Fruit fly (Drosophila melanogaster) whole organism, embryonic: ENCODE data around the gene CG7239.
A peak's percentile ranks its signal among the peaks of the same experiment; 100 is the strongest.

Experiments
- CG10209 ChIP-seq: fragments of 200-800 bp; sonication (Bioruptor generic); optimal IDR thresholded peaks from 3 replicates; lab custom pipeline; 2017; ENCODE audit warnings: missing biosample characterization, mild to moderate bottlenecking, missing genetic modification characterization, missing genetic modification reagents
- CG10274 ChIP-seq: fragments of 200-800 bp; sonication (Bioruptor generic); optimal IDR thresholded peaks from 3 replicates; lab custom pipeline; 2017; ENCODE audit warnings: missing biosample characterization, mild to moderate bottlenecking, missing genetic modification characterization
- CG10462 ChIP-seq: fragments of 200-800 bp; sonication (Bioruptor generic); optimal IDR thresholded peaks from 2 replicates; lab custom pipeline; 2016; ENCODE audit warnings: missing biosample characterization, missing genetic modification characterization
- CG11504 ChIP-seq: fragments of 200-800 bp; sonication (Bioruptor generic); optimal IDR thresholded peaks from 3 replicates; lab custom pipeline; 2019; ENCODE audit warnings: missing biosample characterization, mild to moderate bottlenecking, missing genetic modification characterization, moderate library complexity
- CG11695 ChIP-seq: fragments of 200-800 bp; sonication (Bioruptor generic); IDR thresholded peaks from 3 replicates; pipeline ENCODE4 v1.3.6; 2022; ENCODE audit warnings: missing biosample characterization, missing genetic modification characterization
- CG12236 ChIP-seq: fragments of 200-800 bp; sonication (Bioruptor generic); optimal IDR thresholded peaks from 2 replicates; lab custom pipeline; 2016; ENCODE audit warnings: missing biosample characterization, missing genetic modification characterization
- CG1233 ChIP-seq: fragments of 200-800 bp; sonication (Bioruptor generic); optimal IDR thresholded peaks from 4 replicates; lab custom pipeline; 2018; ENCODE audit warnings: missing biosample characterization, mild to moderate bottlenecking, missing genetic modification characterization
- CG12391 ChIP-seq: fragments of 200-800 bp; sonication (Bioruptor generic); optimal IDR thresholded peaks from 3 replicates; lab custom pipeline; 2018; ENCODE audit warnings: missing biosample characterization, mild to moderate bottlenecking, missing genetic modification characterization, moderate library complexity
- CG14667 ChIP-seq: fragments of 200-800 bp; sonication (Bioruptor generic); IDR thresholded peaks from 2 replicates; pipeline ENCODE4 v1.3.6; 2022; ENCODE audit warnings: missing biosample characterization, missing genetic modification characterization
- CG14860 ChIP-seq: fragments of 200-800 bp; sonication (Bioruptor generic); IDR thresholded peaks from 3 replicates; pipeline ENCODE4 v1.3.6; 2022; ENCODE audit warnings: missing biosample characterization, missing genetic modification characterization; ENCODE audit not compliant: partially characterized antibody
- CG16779 ChIP-seq: fragments of 200-800 bp; sonication (Bioruptor generic); IDR thresholded peaks from 2 replicates; pipeline ENCODE4 v1.3.6; 2022; ENCODE audit warnings: missing biosample characterization, missing genetic modification characterization
- CG17912 ChIP-seq: fragments of 200-800 bp; sonication (Bioruptor generic); optimal IDR thresholded peaks from 2 replicates; lab custom pipeline; 2018; ENCODE audit warnings: missing biosample characterization, mild to moderate bottlenecking, missing genetic modification characterization
- CG1832 ChIP-seq: fragments of 200-800 bp; sonication (Bioruptor generic); optimal IDR thresholded peaks from 2 replicates; lab custom pipeline; 2017; ENCODE audit warnings: missing biosample characterization, mild to moderate bottlenecking, missing genetic modification characterization, inconsistent platforms
- CG30020 ChIP-seq: fragments of 200-800 bp; optimal IDR thresholded peaks from 2 replicates; lab custom pipeline; 2019; ENCODE audit warnings: missing biosample characterization, mild to moderate bottlenecking, missing genetic modification characterization, moderate library complexity
- CG33213 ChIP-seq: fragments of 200-800 bp; sonication (Bioruptor generic); optimal IDR thresholded peaks from 3 replicates; lab custom pipeline; 2016; ENCODE audit warnings: missing biosample characterization, missing genetic modification characterization
- CG6854 ChIP-seq: fragments of 200-800 bp; sonication (Bioruptor generic); optimal IDR thresholded peaks from 3 replicates; lab custom pipeline; 2017; ENCODE audit warnings: missing biosample characterization, mild to moderate bottlenecking, missing genetic modification characterization
- CG8765 ChIP-seq: fragments of 200-800 bp; sonication (Bioruptor generic); IDR thresholded peaks from 2 replicates; pipeline ENCODE4 v1.3.6; 2022; ENCODE audit warnings: missing biosample characterization, missing genetic modification characterization
- CG9609 ChIP-seq: fragments of 200-800 bp; sonication (Bioruptor generic); optimal IDR thresholded peaks from 3 replicates; lab custom pipeline; 2016; ENCODE audit warnings: missing biosample characterization, missing genetic modification characterization
- CG9727 ChIP-seq: fragments of 200-800 bp; sonication (Bioruptor generic); optimal IDR thresholded peaks from 3 replicates; lab custom pipeline; 2017; ENCODE audit warnings: missing biosample characterization, mild to moderate bottlenecking, missing genetic modification characterization
- CHES-1-like ChIP-seq: fragments of 200-800 bp; sonication (Bioruptor generic); optimal IDR thresholded peaks from 2 replicates; lab custom pipeline; 2016; ENCODE audit warnings: missing biosample characterization, missing genetic modification characterization
- Dek ChIP-seq: fragments of 200-800 bp; sonication (Bioruptor generic); optimal IDR thresholded peaks from 3 replicates; lab custom pipeline; 2019; ENCODE audit warnings: missing biosample characterization, mild to moderate bottlenecking, missing genetic modification characterization, moderate library complexity
- H2.0 ChIP-seq: fragments of 200-800 bp; sonication (Bioruptor generic); IDR thresholded peaks from 2 replicates; pipeline ENCODE4 v1.3.6; 2022; ENCODE audit warnings: missing biosample characterization, missing genetic modification characterization
- Hmx ChIP-seq: fragments of 200-800 bp; sonication (Bioruptor generic); optimal IDR thresholded peaks from 2 replicates; lab custom pipeline; 2016; ENCODE audit warnings: missing biosample characterization, missing genetic modification characterization
- NK7.1 ChIP-seq: fragments of 200-800 bp; sonication (Bioruptor generic); optimal IDR thresholded peaks from 3 replicates; lab custom pipeline; 2016; ENCODE audit warnings: missing biosample characterization, missing genetic modification characterization
- Side ChIP-seq: fragments of 200-800 bp; sonication (Bioruptor generic); optimal IDR thresholded peaks from 2 replicates; lab custom pipeline; 2016; ENCODE audit warnings: missing biosample characterization, missing genetic modification characterization
- Sox100B ChIP-seq: fragments of 200-800 bp; sonication (Bioruptor generic); optimal IDR thresholded peaks from 3 replicates; lab custom pipeline; 2018; ENCODE audit warnings: missing biosample characterization, mild to moderate bottlenecking, missing genetic modification characterization
- TFAM ChIP-seq: fragments of 200-800 bp; sonication (Bioruptor generic); optimal IDR thresholded peaks from 2 replicates; lab custom pipeline; 2017; ENCODE audit warnings: missing biosample characterization, missing genetic modification characterization, inconsistent platforms
- Taf1 ChIP-seq: fragments of 200-800 bp; sonication (Bioruptor generic); IDR thresholded peaks from 2 replicates; pipeline ENCODE4 v1.3.6; 2022; ENCODE audit warnings: missing biosample characterization, missing genetic modification characterization
- Usf ChIP-seq: fragments of 200-800 bp; sonication (Bioruptor generic); optimal IDR thresholded peaks from 2 replicates; lab custom pipeline; 2017; ENCODE audit warnings: missing genotype, missing biosample characterization, missing genetic modification characterization
- Vsx1 ChIP-seq: fragments of 200-800 bp; sonication (Bioruptor generic); optimal IDR thresholded peaks from 2 replicates; lab custom pipeline; 2017; ENCODE audit warnings: missing biosample characterization, mild to moderate bottlenecking, missing genetic modification characterization, missing genetic modification reagents
- dm ChIP-seq: fragments of 200-800 bp; sonication (Bioruptor generic); optimal IDR thresholded peaks from 3 replicates; lab custom pipeline; 2016; ENCODE audit warnings: missing biosample characterization, missing genetic modification characterization
- eyg ChIP-seq: fragments of 200-800 bp; sonication (Bioruptor generic); optimal IDR thresholded peaks from 3 replicates; lab custom pipeline; 2016; ENCODE audit warnings: missing biosample characterization, missing genetic modification characterization
- fd102C ChIP-seq: fragments of 200-800 bp; sonication (Bioruptor generic); optimal IDR thresholded peaks from 2 replicates; lab custom pipeline; 2018; ENCODE audit warnings: missing biosample characterization, mild to moderate bottlenecking, missing genetic modification characterization, moderate library complexity
- grau ChIP-seq: fragments of 200-800 bp; optimal IDR thresholded peaks from 3 replicates; lab custom pipeline; 2019; ENCODE audit warnings: missing biosample characterization, mild to moderate bottlenecking, missing genetic modification characterization, moderate library complexity
- insv ChIP-seq, 2 experiments: fragments of 200-800 bp; sonication (Bioruptor generic); optimal IDR thresholded peaks; 3 replicates each; lab custom pipeline; 2016 to 2018; ENCODE audit warnings: missing biosample characterization in 2 of 2, missing genetic modification characterization in 2 of 2
- jigr1 ChIP-seq: fragments of 200-800 bp; sonication (Bioruptor generic); IDR thresholded peaks from 3 replicates; pipeline ENCODE4 v1.3.6; 2022; ENCODE audit warnings: missing biosample characterization, missing genetic modification characterization
- klu ChIP-seq: fragments of 200-800 bp; sonication (Bioruptor generic); IDR thresholded peaks from 2 replicates; pipeline ENCODE4 v1.3.6; 2022; ENCODE audit warnings: missing biosample characterization, missing genetic modification characterization
- knrl ChIP-seq: fragments of 200-800 bp; sonication (Bioruptor generic); IDR thresholded peaks from 3 replicates; pipeline ENCODE4 v1.3.6; 2022; ENCODE audit warnings: missing biosample characterization, missing genetic modification characterization; ENCODE audit not compliant: partially characterized antibody
- mld ChIP-seq: fragments of 200-800 bp; sonication (Bioruptor generic); IDR thresholded peaks from 3 replicates; pipeline ENCODE4 v1.3.6; 2022; ENCODE audit warnings: missing biosample characterization, missing genetic modification characterization; ENCODE audit not compliant: partially characterized antibody
- phol ChIP-seq: fragments of 200-800 bp; sonication (Bioruptor generic); optimal IDR thresholded peaks from 3 replicates; lab custom pipeline; 2018; ENCODE audit warnings: missing biosample characterization, mild to moderate bottlenecking, missing genetic modification characterization, moderate library complexity
- repo ChIP-seq: fragments of 200-800 bp; sonication (Bioruptor generic); optimal IDR thresholded peaks from 2 replicates; lab custom pipeline; 2016; ENCODE audit warnings: missing biosample characterization, missing genetic modification characterization
- ro ChIP-seq: fragments of 200-800 bp; sonication (Bioruptor generic); IDR thresholded peaks from 2 replicates; pipeline ENCODE4 v1.3.6; 2022; ENCODE audit warnings: missing biosample characterization, missing genetic modification characterization
- run ChIP-seq: fragments of 200-800 bp; sonication (Bioruptor generic); optimal IDR thresholded peaks from 3 replicates; lab custom pipeline; 2018; ENCODE audit warnings: missing biosample characterization, mild to moderate bottlenecking, missing genetic modification characterization
- sc ChIP-seq, 3 experiments: fragments of >200 bp in 2 of 3; fragments of 200-800 bp in 1 of 3; sonication (Bioruptor generic) in 1 of 3; optimal IDR thresholded peaks; 2 replicates in 2 of 3; 3 replicates in 1 of 3; lab custom pipeline; 2017; ENCODE audit warnings: mild to moderate bottlenecking in 1 of 3, missing biosample characterization in 1 of 3, missing genetic modification characterization in 1 of 3, missing genetic modification reagents in 1 of 3
- sens-2 ChIP-seq: fragments of 200-800 bp; sonication (Bioruptor generic); IDR thresholded peaks from 2 replicates; pipeline ENCODE4 v1.3.6; 2022; ENCODE audit warnings: missing biosample characterization, missing genetic modification characterization
- so ChIP-seq: fragments of 200-800 bp; sonication (Bioruptor generic); IDR thresholded peaks from 3 replicates; pipeline ENCODE4 v1.3.6; 2022; ENCODE audit warnings: missing biosample characterization, missing genetic modification characterization
- ssp ChIP-seq: fragments of 200-800 bp; sonication (Bioruptor generic); IDR thresholded peaks from 2 replicates; pipeline ENCODE4 v1.3.6; 2022; ENCODE audit warnings: missing biosample characterization, missing genetic modification characterization
- stwl ChIP-seq: fragments of 200-800 bp; sonication (Bioruptor generic); optimal IDR thresholded peaks from 3 replicates; lab custom pipeline; 2018; ENCODE audit warnings: missing biosample characterization, mild to moderate bottlenecking, missing genetic modification characterization, moderate library complexity
- tin ChIP-seq: fragments of 200-800 bp; sonication (Bioruptor generic); optimal IDR thresholded peaks from 3 replicates; lab custom pipeline; 2016; ENCODE audit warnings: missing biosample characterization, missing genetic modification characterization
- ttk ChIP-seq: fragments of 200-800 bp; sonication (Bioruptor generic); IDR thresholded peaks from 2 replicates; pipeline ENCODE4 v2.1.2; 2022; ENCODE audit warnings: missing biosample characterization, missing genetic modification characterization

Gene CG7239

dm6 chr2L:5805091-5805817, 3.2 kb downstream of the CG7239 start, which contains the start of gene CG11034 (continued):
- no peak for TF ChIP-seq klu
- no peak for TF ChIP-seq CG10274 (GFP tag; lab: Kevin White, UChicago)
- TF ChIP-seq grau (tag; lab: Kevin White, UChicago) = no peak
- no peak for TF ChIP-seq ssp
- TF ChIP-seq stwl = peak; percentile 24
- TF ChIP-seq insv (GFP tag; optimal IDR thresholded peaks at IDR 0.05; lab: Kevin White, UChicago) = no peak
- TF ChIP-seq sens-2 = no peak
- no peak for TF ChIP-seq CG6854 (GFP tag; lab: Kevin White, UChicago)
- TF ChIP-seq repo (GFP tag; lab: Kevin White, UChicago) = no peak
- TF ChIP-seq Side (GFP tag; lab: Kevin White, UChicago) = no peak
- TF ChIP-seq CG1233 (GFP tag; lab: Kevin White, UChicago) = no peak
- TF ChIP-seq CG9609 (GFP tag; lab: Kevin White, UChicago) = no peak
- no peak for TF ChIP-seq CG14860 (GFP tag; lab: Robert Waterston, UW)
- TF ChIP-seq dm (GFP tag; lab: Kevin White, UChicago) = no peak
- TF ChIP-seq CG14667 (GFP tag; lab: Robert Waterston, UW) = no peak
- no peak for TF ChIP-seq mld (GFP tag; lab: Robert Waterston, UW)
- no peak for TF ChIP-seq CG33213 (GFP tag; lab: Kevin White, UChicago)
- no peak for TF ChIP-seq CG12391 (tag; lab: Kevin White, UChicago)
- no peak for TF ChIP-seq Dek (tag; lab: Kevin White, UChicago)
- no peak for TF ChIP-seq sc (optimal IDR thresholded peaks at IDR 0.05; lab: Kevin White, UChicago)
- no peak for TF ChIP-seq sc (GFP tag; optimal IDR thresholded peaks at IDR 0.05; lab: Kevin White, UChicago)
- TF ChIP-seq CG10209 (GFP tag; lab: Kevin White, UChicago) = no peak
- no peak for TF ChIP-seq jigr1
- TF ChIP-seq CG11504 (tag; lab: Kevin White, UChicago) = no peak
- TF ChIP-seq Sox100B (GFP tag; lab: Kevin White, UChicago) = no peak
- TF ChIP-seq ro (GFP tag; lab: Robert Waterston, UW) = no peak
- no peak for TF ChIP-seq CG10462
- TF ChIP-seq CG30020 (tag; lab: Kevin White, UChicago) = no peak
- no peak for TF ChIP-seq CG12236 (GFP tag; lab: Kevin White, UChicago)
- no peak for TF ChIP-seq tin (GFP tag; lab: Kevin White, UChicago)
- no peak for TF ChIP-seq fd102C
- TF ChIP-seq CHES-1-like (GFP tag; lab: Kevin White, UChicago) = no peak
- no peak for TF ChIP-seq Vsx1 (GFP tag; lab: Kevin White, UChicago)
- TF ChIP-seq Taf1 (GFP tag; lab: Robert Waterston, UW) = 0 out of 2 replicates have a peak, but pooled peaks have one; percentile 8
- TF ChIP-seq eyg (GFP tag; lab: Kevin White, UChicago) = no peak
- TF ChIP-seq CG11695 (GFP tag; lab: Robert Waterston, UW) = no peak
- TF ChIP-seq CG17912 (GFP tag; lab: Kevin White, UChicago) = no peak
- no peak for TF ChIP-seq CG1832 (GFP tag; lab: Kevin White, UChicago)
- TF ChIP-seq H2.0 (GFP tag; lab: Robert Waterston, UW) = no peak
- no peak for TF ChIP-seq ttk
- TF ChIP-seq CG9727 (GFP tag; lab: Kevin White, UChicago) = no peak
- no peak for TF ChIP-seq run (tag; lab: Kevin White, UChicago)
- no peak for TF ChIP-seq knrl (GFP tag; lab: Robert Waterston, UW)
- no peak for TF ChIP-seq CG16779 (GFP tag; lab: Robert Waterston, UW)
- TF ChIP-seq NK7.1 (GFP tag; lab: Kevin White, UChicago) = no peak
- no peak for TF ChIP-seq Hmx (GFP tag; lab: Kevin White, UChicago)
- TF ChIP-seq Usf = no peak
- no peak for TF ChIP-seq so (GFP tag; lab: Robert Waterston, UW)
- no peak for TF ChIP-seq CG8765 (GFP tag; lab: Robert Waterston, UW)
- no peak for TF ChIP-seq phol (tag; lab: Kevin White, UChicago)
- TF ChIP-seq TFAM (GFP tag; lab: Kevin White, UChicago) = no peak
